In the genomic region with DNA sequence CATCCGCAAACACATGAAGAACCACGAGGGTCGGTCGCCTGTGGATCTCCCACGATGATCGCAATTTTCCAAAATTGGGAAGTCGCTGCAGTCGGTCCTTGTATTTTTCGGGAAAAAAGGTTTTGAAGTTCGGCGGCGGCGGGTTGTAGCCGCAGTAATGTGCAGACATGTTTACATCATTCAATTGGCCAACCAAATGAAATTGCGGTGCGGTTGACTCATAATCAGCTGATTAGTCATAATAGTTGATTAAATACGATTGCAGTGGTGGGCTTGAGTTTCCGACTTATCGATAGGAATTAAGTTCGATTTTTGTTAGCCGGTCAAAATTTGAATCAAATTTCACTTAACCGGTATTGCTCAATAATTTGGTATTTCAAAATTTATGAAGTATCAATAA, we compare ENCODE assay signal across 1 fruit fly cellular context.
TF ChIP-seq lines count a peak whose summit lies in the region.

A gene (minus strand): TSS at position 229 of the 400 bp plus-strand sequence.

TF ChIP-seq in whole organism, embryonic, 481 proteins besides CTCF, POLR2A, EP300 and RAD21 (continued from another document and continues in another):
- TF ChIP-seq tin (GFP tag; optimal IDR thresholded peaks at IDR 0.05; lab: Kevin White, UChicago) (no peak), ewg (GFP tag; optimal IDR thresholded peaks at IDR 0.05; lab: Kevin White, UChicago) (no peak), da (GFP tag; optimal IDR thresholded peaks at IDR 0.05; lab: Kevin White, UChicago) (no peak), grau (tag; optimal IDR thresholded peaks at IDR 0.05; lab: Kevin White, UChicago) (no peak), CG18262 (tag; optimal IDR thresholded peaks at IDR 0.05; lab: Kevin White, UChicago) (no peak), org-1 (GFP tag; optimal IDR thresholded peaks at IDR 0.05; lab: Kevin White, UChicago) (no peak), so (GFP tag; IDR thresholded peaks at IDR 0.05; lab: Robert Waterston, UW) (no peak), CG9876 (GFP tag; optimal IDR thresholded peaks at IDR 0.05; lab: Kevin White, UChicago) (no peak), HLH54F (GFP tag; optimal IDR thresholded peaks at IDR 0.05; lab: Kevin White, UChicago) (no peak), CG31388 (GFP tag; optimal IDR thresholded peaks at IDR 0.05; lab: Kevin White, UChicago) (no peak), CG2199 (GFP tag; IDR thresholded peaks at IDR 0.05; lab: Robert Waterston, UW) (no peak), dysf (GFP tag; IDR thresholded peaks at IDR 0.05; lab: Robert Waterston, UW) (no peak), cas (GFP tag; IDR thresholded peaks at IDR 0.05; lab: Robert Waterston, UW) (no peak), CG15073 (GFP tag; optimal IDR thresholded peaks at IDR 0.05; lab: Kevin White, UChicago) (no peak), CG10209 (GFP tag; optimal IDR thresholded peaks at IDR 0.05; lab: Kevin White, UChicago) (no peak), NfI (GFP tag; optimal IDR thresholded peaks at IDR 0.05; lab: Kevin White, UChicago) (peak; percentile 8), Chrac-16 (GFP tag; optimal IDR thresholded peaks at IDR 0.05; lab: Kevin White, UChicago) (no peak), sc (optimal IDR thresholded peaks at IDR 0.05; lab: Kevin White, UChicago) (no peak), sc (GFP tag; optimal IDR thresholded peaks at IDR 0.05; lab: Kevin White, UChicago) (no peak), sqz (GFP tag; optimal IDR thresholded peaks at IDR 0.05; lab: Kevin White, UChicago) (no peak), slbo (GFP tag; IDR thresholded peaks at IDR 0.05; lab: Robert Waterston, UW) (no peak), Bdp1 (GFP tag; optimal IDR thresholded peaks at IDR 0.05; lab: Kevin White, UChicago) (no peak), ab (GFP tag; optimal IDR thresholded peaks at IDR 0.05; lab: Kevin White, UChicago) (no peak), Nf-YC (tag; optimal IDR thresholded peaks at IDR 0.05; lab: Kevin White, UChicago) (peak; percentile 42), CG31224 (GFP tag; IDR thresholded peaks at IDR 0.05; lab: Robert Waterston, UW) (no peak), Ets97D (GFP tag; optimal IDR thresholded peaks at IDR 0.05; lab: Kevin White, UChicago) (peak; percentile 18), fru (optimal IDR thresholded peaks at IDR 0.05; lab: Kevin White, UChicago) (no peak), z (GFP tag; IDR thresholded peaks at IDR 0.05; lab: Robert Waterston, UW) (no peak), Ravus (GFP tag; IDR thresholded peaks at IDR 0.05; lab: Robert Waterston, UW) (no peak), B-H1 (GFP tag; IDR thresholded peaks at IDR 0.05; lab: Robert Waterston, UW) (no peak), CG10959 (GFP tag; IDR thresholded peaks at IDR 0.05; lab: Robert Waterston, UW) (no peak), ind (GFP tag; optimal IDR thresholded peaks at IDR 0.05; lab: Kevin White, UChicago) (no peak), tna (GFP tag; IDR thresholded peaks at IDR 0.05; lab: Robert Waterston, UW; ENCODE audit: partially characterized antibody) (peak; percentile 68), kni (GFP tag; optimal IDR thresholded peaks at IDR 0.05; lab: Kevin White, UChicago) (no peak), CG30403 (GFP tag; optimal IDR thresholded peaks at IDR 0.05; lab: Kevin White, UChicago) (no peak), CG17385 (GFP tag; optimal IDR thresholded peaks at IDR 0.05; lab: Kevin White, UChicago) (no peak), cato (GFP tag; optimal IDR thresholded peaks at IDR 0.05; lab: Kevin White, UChicago; ENCODE audit: borderline replicate concordance) (no peak), insv (GFP tag; optimal IDR thresholded peaks at IDR 0.05; lab: Kevin White, UChicago) (no peak), Sox102F (GFP tag; optimal IDR thresholded peaks at IDR 0.05; lab: Kevin White, UChicago) (no peak), CG7987 (GFP tag; optimal IDR thresholded peaks at IDR 0.05; lab: Kevin White, UChicago) (no peak), Dll (GFP tag; IDR thresholded peaks at IDR 0.05; lab: Robert Waterston, UW; ENCODE audit: partially characterized antibody) (peak; percentile 78), CG12769 (tag; optimal IDR thresholded peaks at IDR 0.05; lab: Kevin White, UChicago) (no peak), Sox100B (GFP tag; optimal IDR thresholded peaks at IDR 0.05; lab: Kevin White, UChicago) (no peak), CG7372 (GFP tag; IDR thresholded peaks at IDR 0.05; lab: Robert Waterston, UW) (no peak), CG31365 (tag; optimal IDR thresholded peaks at IDR 0.05; lab: Kevin White, UChicago) (no peak), abd-A (tag; optimal IDR thresholded peaks at IDR 0.05; lab: Kevin White, UChicago) (no peak), Hr3 (GFP tag; optimal IDR thresholded peaks at IDR 0.05; lab: Kevin White, UChicago) (no peak), Blimp-1 (GFP tag; optimal IDR thresholded peaks at IDR 0.05; lab: Kevin White, UChicago) (no peak), eyg (GFP tag; optimal IDR thresholded peaks at IDR 0.05; lab: Kevin White, UChicago) (no peak), CG6272 (GFP tag; IDR thresholded peaks at IDR 0.05; lab: Robert Waterston, UW) (no peak), Scr (GFP tag; IDR thresholded peaks at IDR 0.05; lab: Robert Waterston, UW; ENCODE audit: partially characterized antibody) (peak; percentile 61), CG17328 (GFP tag; IDR thresholded peaks at IDR 0.05; lab: Robert Waterston, UW) (no peak), bcd (GFP tag; optimal IDR thresholded peaks at IDR 0.05; lab: Kevin White, UChicago) (no peak), CG9215 (GFP tag; IDR thresholded peaks at IDR 0.05; lab: Robert Waterston, UW) (no peak), CG7357 (GFP tag; IDR thresholded peaks at IDR 0.05; lab: Robert Waterston, UW) (no peak), chinmo (GFP tag; IDR thresholded peaks at IDR 0.05; lab: Robert Waterston, UW; ENCODE audit: partially characterized antibody) (peak; percentile 74; the same call in 2 of the 4 replicates), ftz-f1 (GFP tag; optimal IDR thresholded peaks at IDR 0.05; lab: Kevin White, UChicago) (no peak), cg (GFP tag; optimal IDR thresholded peaks at IDR 0.05; lab: Kevin White, UChicago) (no peak), ken (GFP tag; IDR thresholded peaks at IDR 0.05; lab: Robert Waterston, UW) (no peak), CG34224 (GFP tag; IDR thresholded peaks at IDR 0.05; lab: Robert Waterston, UW; ENCODE audit: partially characterized antibody) (peak; percentile 69), row (GFP tag; IDR thresholded peaks at IDR 0.05; lab: Robert Waterston, UW) (no peak), lola (GFP tag; optimal IDR thresholded peaks at IDR 0.05; lab: Kevin White, UChicago) (no peak), kay (GFP tag; optimal IDR thresholded peaks at IDR 0.05; lab: Kevin White, UChicago) (peak; percentile 91), toy (GFP tag; IDR thresholded peaks at IDR 0.05; lab: Robert Waterston, UW) (no peak), gsb (GFP tag; IDR thresholded peaks at IDR 0.05; lab: Robert Waterston, UW) (no peak), sob (GFP tag; IDR thresholded peaks at IDR 0.05; lab: Robert Waterston, UW) (no peak), CG4282 (GFP tag; optimal IDR thresholded peaks at IDR 0.05; lab: Kevin White, UChicago) (no peak), CG17912 (GFP tag; optimal IDR thresholded peaks at IDR 0.05; lab: Kevin White, UChicago) (no peak), bsh (GFP tag; optimal IDR thresholded peaks at IDR 0.05; lab: Kevin White, UChicago) (no peak), CG5245 (GFP tag; optimal IDR thresholded peaks at IDR 0.05; lab: Kevin White, UChicago) (no peak), mirr (GFP tag; optimal IDR thresholded peaks at IDR 0.05; lab: Kevin White, UChicago) (peak; percentile 36), Dbx (GFP tag; IDR thresholded peaks at IDR 0.05; lab: Robert Waterston, UW) (0 out of 3 replicates have a peak, but pooled peaks have one; percentile 16), Kr (GFP tag; optimal IDR thresholded peaks at IDR 0.05; lab: Kevin White, UChicago) (no peak), CG2889 (GFP tag; IDR thresholded peaks at IDR 0.05; lab: Robert Waterston, UW) (no peak), CG17802 (tag; optimal IDR thresholded peaks at IDR 0.05; lab: Kevin White, UChicago) (peak; percentile 32), Nf-YA (GFP tag; IDR thresholded peaks at IDR 0.05; lab: Robert Waterston, UW) (0 out of 2 replicates have a peak, but pooled peaks have one; percentile 14), Oaz (GFP tag; IDR thresholded peaks at IDR 0.05; lab: Robert Waterston, UW) (no peak), phol (tag; optimal IDR thresholded peaks at IDR 0.05; lab: Kevin White, UChicago) (no peak), CG16813 (GFP tag; IDR thresholded peaks at IDR 0.05; lab: Robert Waterston, UW; ENCODE audit: partially characterized antibody) (peak; percentile 53), HLH4C (GFP tag; IDR thresholded peaks at IDR 0.05; lab: Robert Waterston, UW; ENCODE audit: partially characterized antibody) (peak; percentile 71), Pdp1 (GFP tag; optimal IDR thresholded peaks at IDR 0.05; lab: Kevin White, UChicago) (peak in 1 of 2 experiments; percentile 93), Dp (GFP tag; optimal IDR thresholded peaks at IDR 0.05; lab: Kevin White, UChicago) (peak; percentile 84), CG6654 (GFP tag; optimal IDR thresholded peaks at IDR 0.05; lab: Kevin White, UChicago) (no peak), gcm (GFP tag; optimal IDR thresholded peaks at IDR 0.05; lab: Kevin White, UChicago) (no peak), trh (GFP tag; optimal IDR thresholded peaks at IDR 0.05; lab: Kevin White, UChicago) (no peak), CG14860 (GFP tag; IDR thresholded peaks at IDR 0.05; lab: Robert Waterston, UW; ENCODE audit: partially characterized antibody) (peak; percentile 20; the same call in 1 of the 3 replicates), Neu2 (GFP tag; optimal IDR thresholded peaks at IDR 0.05; lab: Kevin White, UChicago; ENCODE audit: borderline replicate concordance) (no peak), gsb-n (tag; optimal IDR thresholded peaks at IDR 0.05; lab: Kevin White, UChicago) (no peak), Atf6 (GFP tag; IDR thresholded peaks at IDR 0.05; lab: Robert Waterston, UW) (no peak), MESR4 (GFP tag; optimal IDR thresholded peaks at IDR 0.05; lab: Kevin White, UChicago) (peak; percentile 68), Hey (tag; optimal IDR thresholded peaks at IDR 0.05; lab: Kevin White, UChicago) (no peak), CG12391 (tag; optimal IDR thresholded peaks at IDR 0.05; lab: Kevin White, UChicago) (no peak), CG3847 (GFP tag; IDR thresholded peaks at IDR 0.05; lab: Robert Waterston, UW) (no peak), NC2β (GFP tag; optimal IDR thresholded peaks at IDR 0.05; lab: Kevin White, UChicago) (no peak), CG15479 (GFP tag; optimal IDR thresholded peaks at IDR 0.05; lab: Kevin White, UChicago) (no peak), knrl (GFP tag; IDR thresholded peaks at IDR 0.05; lab: Robert Waterston, UW; ENCODE audit: partially characterized antibody) (peak; percentile 43; the same call in 2 of the 3 replicates), Fer1 (GFP tag; optimal IDR thresholded peaks at IDR 0.05; lab: Kevin White, UChicago) (peak; percentile 46), Bgb (GFP tag; IDR thresholded peaks at IDR 0.05; lab: Robert Waterston, UW; ENCODE audit: partially characterized antibody) (peak; percentile 71; the same call in 1 of the 2 replicates), Taf1 (GFP tag; IDR thresholded peaks at IDR 0.05; lab: Robert Waterston, UW) (no peak), sug (tag; optimal IDR thresholded peaks at IDR 0.05; lab: Kevin White, UChicago) (peak; percentile 30), peb (GFP tag; IDR thresholded peaks at IDR 0.05; lab: Robert Waterston, UW) (no peak), CG12942 (GFP tag; optimal IDR thresholded peaks at IDR 0.05; lab: Kevin White, UChicago) (no peak), Fer3 (tag; optimal IDR thresholded peaks at IDR 0.05; lab: Kevin White, UChicago) (no peak), ash1 (GFP tag; optimal IDR thresholded peaks at IDR 0.05; lab: Kevin White, UChicago) (no peak), btn (GFP tag; optimal IDR thresholded peaks at IDR 0.05; lab: Kevin White, UChicago) (no peak), CG6791 (GFP tag; IDR thresholded peaks at IDR 0.05; lab: Robert Waterston, UW; ENCODE audit: partially characterized antibody) (peak; percentile 68; the same call in 2 of the 3 replicates), CG30431 (GFP tag; optimal IDR thresholded peaks at IDR 0.05; lab: Kevin White, UChicago) (no peak), ap (GFP tag; IDR thresholded peaks at IDR 0.05; lab: Robert Waterston, UW) (no peak), CG9609 (GFP tag; optimal IDR thresholded peaks at IDR 0.05; lab: Kevin White, UChicago) (no peak), sisA (GFP tag; IDR thresholded peaks at IDR 0.05; lab: Robert Waterston, UW) (no peak), CG9797 (GFP tag; optimal IDR thresholded peaks at IDR 0.05; lab: Kevin White, UChicago) (no peak), Hr39 (optimal IDR thresholded peaks at IDR 0.05; lab: Kevin White, UChicago) (no peak), GATAe (GFP tag; conservative IDR thresholded peaks at IDR 0.05; lab: Robert Waterston, UW) (no peak), wor (GFP tag; IDR thresholded peaks at IDR 0.05; lab: Robert Waterston, UW) (no peak), seq (GFP tag; IDR thresholded peaks at IDR 0.05; lab: Robert Waterston, UW) (no peak), CG13296 (GFP tag; optimal IDR thresholded peaks at IDR 0.05; lab: Kevin White, UChicago) (peak; percentile 5), CkIIα-i1 (GFP tag; IDR thresholded peaks at IDR 0.05; lab: Robert Waterston, UW) (no peak), CG2120 (GFP tag; optimal IDR thresholded peaks at IDR 0.05; lab: Kevin White, UChicago) (no peak), Fer2 (tag; optimal IDR thresholded peaks at IDR 0.05; lab: Kevin White, UChicago) (no peak), crol (GFP tag; IDR thresholded peaks at IDR 0.05; lab: Robert Waterston, UW) (no peak), crp (GFP tag; optimal IDR thresholded peaks at IDR 0.05; lab: Kevin White, UChicago) (peak in 1 of 2 experiments; percentile 84), CG9817 (tag; optimal IDR thresholded peaks at IDR 0.05; lab: Kevin White, UChicago) (no peak), gem (tag; optimal IDR thresholded peaks at IDR 0.05; lab: Kevin White, UChicago) (no peak), Myb (GFP tag; optimal IDR thresholded peaks at IDR 0.05; lab: Kevin White, UChicago) (peak; percentile 49), Xrp1 (GFP tag; IDR thresholded peaks at IDR 0.05; lab: Robert Waterston, UW) (no peak), CG10462 (GFP tag; optimal IDR thresholded peaks at IDR 0.05; lab: Kevin White, UChicago) (no peak), CG3407 (GFP tag; optimal IDR thresholded peaks at IDR 0.05; lab: Kevin White, UChicago) (no peak), slp2 (GFP tag; optimal IDR thresholded peaks at IDR 0.05; lab: Kevin White, UChicago) (no peak), zfh2 (GFP tag; optimal IDR thresholded peaks at IDR 0.05; lab: Kevin White, UChicago) (no peak), CG12155 (GFP tag; optimal IDR thresholded peaks at IDR 0.05; lab: Kevin White, UChicago) (no peak), CG12219 (GFP tag; optimal IDR thresholded peaks at IDR 0.05; lab: Kevin White, UChicago) (no peak)
